Worm (Caenorhabditis elegans) whole organism, L4 larva: Measurements from ENCODE around the gene E02H4.2.

Source experiments
- nhr-28 ChIP-seq: fragments of 150-350 bp; optimal IDR thresholded peaks from 2 replicates; lab custom pipeline; 2014; ENCODE audit warnings: missing biosample characterization, missing genetic modification characterization
- unc-130 ChIP-seq: sonication (generic microtip); optimal IDR thresholded peaks from 2 replicates; lab custom pipeline; 2016; ENCODE audit warnings: missing genetic modification reagents, missing genetic modification characterization, missing compliant biosample characterization

DNA sequence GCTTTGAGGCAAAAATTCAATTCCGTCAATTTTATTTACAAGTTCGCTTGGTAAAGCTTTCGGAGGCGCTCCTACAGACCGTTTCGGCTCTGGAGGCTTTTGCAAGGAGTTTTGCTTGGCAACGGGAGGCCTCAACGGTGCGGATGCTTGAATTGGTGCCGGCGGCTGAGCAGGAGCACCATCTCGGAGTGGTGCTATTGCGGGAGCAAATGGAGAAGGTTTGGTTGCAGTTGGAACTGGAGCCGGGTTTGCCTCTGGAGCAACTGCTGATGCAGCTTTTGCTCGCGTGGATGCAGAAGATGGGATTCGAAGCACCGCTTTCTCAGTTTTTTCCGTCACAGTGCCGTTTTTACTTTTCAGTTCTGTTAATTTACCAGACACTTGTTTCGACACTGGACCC is 8.6 kb upstream of the E02H4.2 start:
- TF ChIP-seq nhr-28 (tag; lab: Kevin White, UChicago), result no peak
- no peak for TF ChIP-seq unc-130 (GFP tag; lab: Kevin White, UChicago)
